Fruit fly (Drosophila melanogaster) whole organism, adult: ENCODE results near the gene CG4036.

Experiments used
- CG1620 ChIP-seq: fragments of 200-800 bp; sonication (Bioruptor generic); optimal IDR thresholded peaks from 2 replicates; lab custom pipeline; 2016; ENCODE audit warnings: missing biosample characterization, missing genetic modification characterization
- Clk ChIP-seq: fragments of 200-800 bp; sonication (Bioruptor generic); optimal IDR thresholded peaks from 2 replicates; lab custom pipeline; 2017; ENCODE audit warnings: missing biosample characterization, missing genetic modification characterization
- Crg-1 ChIP-seq: fragments of 200-800 bp; sonication (Bioruptor generic); optimal IDR thresholded peaks from 2 replicates; lab custom pipeline; 2016; ENCODE audit warnings: missing biosample characterization, missing genetic modification characterization
- bab1 ChIP-seq: fragments of 200-800 bp; sonication (Bioruptor generic); optimal IDR thresholded peaks from 3 replicates; lab custom pipeline; 2019; ENCODE audit warnings: missing biosample characterization, mild to moderate bottlenecking, missing genetic modification characterization, moderate library complexity
- cnc ChIP-seq, 2 experiments: fragments of >200 bp; optimal IDR thresholded peaks; 2 replicates each; lab custom pipeline; 2017
- toe ChIP-seq: fragments of 200-800 bp; sonication (Bioruptor generic); optimal IDR thresholded peaks from 2 replicates; lab custom pipeline; 2016; ENCODE audit warnings: missing biosample characterization, missing genetic modification characterization

dm6 chr2L:9757990-9758814 lies 32.5 kb upstream of the CG4036 start, which contains the start of gene zf30C:
- TF ChIP-seq Clk: peak; percentile 91
- no peak for TF ChIP-seq cnc (optimal IDR thresholded peaks at IDR 0.05; lab: Kevin White, UChicago)
- TF ChIP-seq toe (GFP tag; lab: Kevin White, UChicago): peak; percentile 94
- TF ChIP-seq bab1 (GFP tag; lab: Kevin White, UChicago): peak; percentile 59
- TF ChIP-seq Crg-1 (GFP tag; lab: Kevin White, UChicago): peak; percentile 83
- peak; percentile 92 for TF ChIP-seq CG1620 (GFP tag; lab: Kevin White, UChicago)
